Fruit fly (Drosophila melanogaster): ENCODE results near the gene mRpL22.

Gene mRpL22

DNA sequence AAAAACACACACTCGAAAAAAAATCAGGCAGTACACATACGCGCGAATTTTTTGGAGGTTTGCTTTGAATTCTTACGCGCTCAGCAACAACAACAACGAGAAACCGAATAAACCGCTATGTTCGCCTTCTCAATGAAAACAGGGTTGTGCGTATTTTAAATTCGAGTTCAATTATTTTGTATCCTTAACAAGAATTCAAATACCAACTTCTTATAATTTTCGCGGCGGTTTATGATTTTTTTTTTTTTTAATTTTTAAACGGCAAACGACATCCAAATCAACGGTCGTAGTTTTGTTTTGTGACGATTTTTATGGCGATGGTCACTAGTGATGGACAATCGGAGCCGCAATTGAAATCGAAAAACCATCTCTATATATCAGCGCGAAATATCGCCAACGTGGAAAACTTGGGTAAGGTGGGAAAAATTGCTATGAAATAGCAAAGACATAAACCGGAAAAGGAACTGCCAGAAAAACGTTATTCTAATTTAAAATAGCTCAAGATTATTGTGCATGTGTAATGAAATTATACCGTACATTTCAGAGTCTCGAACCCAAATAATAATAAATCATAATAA, 32.1 kb upstream of the mRpL22 start, which contains the start of gene goe (continued):
- peak; percentile 94 for TF ChIP-seq inv (GFP tag; IDR thresholded peaks at IDR 0.05; ENCODE audit: partially characterized antibody)
- TF ChIP-seq CG4424 (GFP tag; optimal IDR thresholded peaks at IDR 0.05): peak; percentile 70
- peak; percentile 13 for TF ChIP-seq Elba2 (GFP tag; optimal IDR thresholded peaks at IDR 0.05)
- TF ChIP-seq chn (GFP tag; optimal IDR thresholded peaks at IDR 0.05): peak; percentile 81
- no peak for TF ChIP-seq cad (GFP tag; optimal IDR thresholded peaks at IDR 0.05)
- TF ChIP-seq CG10565 (GFP tag; optimal IDR thresholded peaks at IDR 0.05): no peak
- no peak for TF ChIP-seq h (optimal IDR thresholded peaks at IDR 0.05)
- TF ChIP-seq CG3847 (GFP tag; IDR thresholded peaks at IDR 0.05): peak; percentile 81
- peak; percentile 81 for TF ChIP-seq CG13123 (GFP tag; optimal IDR thresholded peaks at IDR 0.05)
- TF ChIP-seq CG7786 (GFP tag; optimal IDR thresholded peaks at IDR 0.05): peak; percentile 80
- TF ChIP-seq Usf (GFP tag; optimal IDR thresholded peaks at IDR 0.05): peak; percentile 67
- TF ChIP-seq fd3F (GFP tag; optimal IDR thresholded peaks at IDR 0.05): peak; percentile 39
- peak; percentile 74; the same call in 1 of the 2 replicates for TF ChIP-seq CG16779 (GFP tag; IDR thresholded peaks at IDR 0.05)
- TF ChIP-seq CG9817 (tag; optimal IDR thresholded peaks at IDR 0.05): peak; percentile 84
- peak; percentile 79; the same call in 1 of the 2 replicates for TF ChIP-seq sna (GFP tag; IDR thresholded peaks at IDR 0.05; ENCODE audit: partially characterized antibody)
- peak; percentile 17 for TF ChIP-seq nau (GFP tag; optimal IDR thresholded peaks at IDR 0.05)
- TF ChIP-seq CG42726 (GFP tag; IDR thresholded peaks at IDR 0.05; ENCODE audit: partially characterized antibody): peak; percentile 95
- TF ChIP-seq CG4707 (GFP tag; optimal IDR thresholded peaks at IDR 0.05): peak; percentile 63
- TF ChIP-seq CG33213 (GFP tag; optimal IDR thresholded peaks at IDR 0.05): peak; percentile 89
- TF ChIP-seq schlank (tag; optimal IDR thresholded peaks at IDR 0.05): peak; percentile 86
- TF ChIP-seq PHDP (tag; optimal IDR thresholded peaks at IDR 0.05): peak; percentile 79
- TF ChIP-seq Abd-B (GFP tag; optimal IDR thresholded peaks at IDR 0.05): peak; percentile 81
- TF ChIP-seq CG2120 (GFP tag; optimal IDR thresholded peaks at IDR 0.05): peak; percentile 89
- TF ChIP-seq CG10147 (GFP tag; optimal IDR thresholded peaks at IDR 0.05): peak; percentile 49
- TF ChIP-seq Dref (GFP tag; IDR thresholded peaks at IDR 0.05): peak; percentile 65
- TF ChIP-seq Atf6 (GFP tag; IDR thresholded peaks at IDR 0.05): peak; percentile 79
- TF ChIP-seq CG6175 (GFP tag; IDR thresholded peaks at IDR 0.05): peak; percentile 79
- peak; percentile 30 for TF ChIP-seq Ssrp (tag; optimal IDR thresholded peaks at IDR 0.05)
- peak; percentile 59 for TF ChIP-seq ind (GFP tag; optimal IDR thresholded peaks at IDR 0.05)
- TF ChIP-seq CG17328 (GFP tag; IDR thresholded peaks at IDR 0.05): peak; percentile 82
- no peak for TF ChIP-seq CG7745 (tag; optimal IDR thresholded peaks at IDR 0.05)
- peak; percentile 40 for TF ChIP-seq CG5953 (GFP tag; IDR thresholded peaks at IDR 0.05)
- TF ChIP-seq zen (tag; optimal IDR thresholded peaks at IDR 0.05): peak; percentile 56
- TF ChIP-seq slbo (GFP tag; IDR thresholded peaks at IDR 0.05): peak; percentile 91
- peak; percentile 85 for TF ChIP-seq CG18619 (GFP tag; optimal IDR thresholded peaks at IDR 0.05)
- peak; percentile 83 for TF ChIP-seq CG6791 (GFP tag; IDR thresholded peaks at IDR 0.05; ENCODE audit: partially characterized antibody)
- TF ChIP-seq Hr3 (GFP tag; optimal IDR thresholded peaks at IDR 0.05): peak; percentile 67
- TF ChIP-seq insv (GFP tag; optimal IDR thresholded peaks at IDR 0.05): peak in 1 of 2 experiments; percentile 78
- TF ChIP-seq CG8290 (GFP tag; optimal IDR thresholded peaks at IDR 0.05): peak; percentile 83
- peak in 1 of 2 experiments; percentile 90 for TF ChIP-seq CG8290 (tag; optimal IDR thresholded peaks at IDR 0.05)
- TF ChIP-seq CG12744 (GFP tag; optimal IDR thresholded peaks at IDR 0.05): peak; percentile 76
- peak; percentile 40 for TF ChIP-seq BtbVII (GFP tag; optimal IDR thresholded peaks at IDR 0.05)
- TF ChIP-seq CG8388 (GFP tag; optimal IDR thresholded peaks at IDR 0.05): peak; percentile 64
- TF ChIP-seq CG14710 (tag; optimal IDR thresholded peaks at IDR 0.05): peak; percentile 70
- peak; percentile 69 for TF ChIP-seq Rx (GFP tag; IDR thresholded peaks at IDR 0.05)
- peak; percentile 73 for TF ChIP-seq CG3065 (GFP tag; optimal IDR thresholded peaks at IDR 0.05)
- TF ChIP-seq Dek (tag; optimal IDR thresholded peaks at IDR 0.05): peak; percentile 82
- peak; percentile 100 for TF ChIP-seq Ets97D (GFP tag; optimal IDR thresholded peaks at IDR 0.05)
- peak; percentile 69 for TF ChIP-seq Doc3 (GFP tag; IDR thresholded peaks at IDR 0.05; ENCODE audit: partially characterized antibody)
- TF ChIP-seq CG6654 (GFP tag; optimal IDR thresholded peaks at IDR 0.05): no peak

Measured in whole organism, embryonic.